Fruit fly (Drosophila melanogaster): ENCODE data around the gene Dcr-1.

The Dcr-1 gene

DNA sequence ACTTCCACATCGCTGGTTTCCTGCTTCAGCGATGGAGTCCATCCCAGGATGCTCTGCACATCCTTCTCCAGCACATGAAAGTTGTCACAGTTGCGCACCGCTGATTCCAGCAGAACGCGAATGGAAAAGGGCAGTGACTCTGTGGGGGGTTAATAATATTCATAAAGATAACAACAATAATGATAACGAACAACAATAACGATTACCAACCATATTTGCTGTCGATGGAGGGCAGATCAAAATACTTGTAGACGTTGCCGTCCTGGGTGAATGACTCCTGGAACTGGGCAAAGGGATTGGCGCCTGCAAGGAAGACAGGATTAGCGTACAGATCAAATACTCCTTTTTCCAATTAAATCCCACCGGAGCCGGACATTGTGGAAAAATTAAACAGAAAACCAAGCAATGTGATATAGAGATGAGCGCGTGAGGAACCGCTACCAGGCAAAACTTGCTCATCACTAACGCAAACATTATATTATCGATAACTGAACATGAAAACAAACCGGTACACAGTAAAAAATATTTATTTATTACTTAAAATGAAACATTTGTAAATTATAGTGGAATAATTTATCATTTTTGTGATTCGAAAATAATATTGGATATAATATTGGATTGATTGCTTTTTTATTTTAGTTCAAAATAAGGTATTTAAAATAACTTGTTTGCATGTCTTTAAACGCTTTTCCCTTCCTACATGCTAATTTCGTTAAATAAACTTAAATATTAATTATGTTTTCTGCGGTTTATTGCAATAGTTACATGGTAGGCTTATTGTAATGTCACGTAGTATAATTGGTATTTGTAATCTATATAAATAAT lies 16.5 kb downstream of the Dcr-1 start, which contains the start of gene Irp-1A:
Gene Irp-1A (minus strand): TSS at position 439 of the 825 bp plus-strand sequence.
- TF ChIP-seq Dll (GFP tag; IDR thresholded peaks at IDR 0.05; ENCODE audit: partially characterized antibody) = peak; percentile 87
- no peak for TF ChIP-seq CG43689 (GFP tag; IDR thresholded peaks at IDR 0.05)
- TF ChIP-seq CG42726 (GFP tag; IDR thresholded peaks at IDR 0.05; ENCODE audit: partially characterized antibody) = peak; percentile 22; the same call in 1 of the 2 replicates
- no peak for TF ChIP-seq Poxn (GFP tag; IDR thresholded peaks at IDR 0.05)
- peak; percentile 71 for TF ChIP-seq Awh (GFP tag; IDR thresholded peaks at IDR 0.05)
- TF ChIP-seq CG7271 (tag; optimal IDR thresholded peaks at IDR 0.05) = peak; percentile 80
- TF ChIP-seq CG4617 (GFP tag; optimal IDR thresholded peaks at IDR 0.05; ENCODE audit: borderline replicate concordance) = peak; percentile 76
- TF ChIP-seq tgo (GFP tag; IDR thresholded peaks at IDR 0.05) = peak; percentile 78
- TF ChIP-seq zf30C (GFP tag; optimal IDR thresholded peaks at IDR 0.05) = peak; percentile 96
- TF ChIP-seq CG18599 (GFP tag; optimal IDR thresholded peaks at IDR 0.05) = peak; percentile 77
- no peak for TF ChIP-seq cato (GFP tag; optimal IDR thresholded peaks at IDR 0.05; ENCODE audit: borderline replicate concordance)
- TF ChIP-seq BtbVII (GFP tag; optimal IDR thresholded peaks at IDR 0.05) = peak; percentile 30
- TF ChIP-seq sens-2 (GFP tag; IDR thresholded peaks at IDR 0.05) = no peak
- TF ChIP-seq gt (GFP tag; IDR thresholded peaks at IDR 0.05) = no peak
- TF ChIP-seq CG7745 (tag; optimal IDR thresholded peaks at IDR 0.05) = no peak
- peak; percentile 41 for TF ChIP-seq CG13123 (GFP tag; optimal IDR thresholded peaks at IDR 0.05)
- TF ChIP-seq zfh2 (GFP tag; optimal IDR thresholded peaks at IDR 0.05) = peak; percentile 14
- TF ChIP-seq Jarid2 (GFP tag; optimal IDR thresholded peaks at IDR 0.05) = no peak
- TF ChIP-seq Six4 (GFP tag; optimal IDR thresholded peaks at IDR 0.05) = peak; percentile 71
- TF ChIP-seq D19B (GFP tag; optimal IDR thresholded peaks at IDR 0.05) = peak; percentile 23
- TF ChIP-seq br (optimal IDR thresholded peaks at IDR 0.05) = no peak
- peak; percentile 44 for TF ChIP-seq CG2875 (GFP tag; optimal IDR thresholded peaks at IDR 0.05)
- TF ChIP-seq CG13894 (tag; optimal IDR thresholded peaks at IDR 0.05) = peak; percentile 81
- TF ChIP-seq CG17829 (tag; optimal IDR thresholded peaks at IDR 0.05) = peak; percentile 81
- peak; percentile 15; the same call in 1 of the 2 replicates for TF ChIP-seq Nf-YA (GFP tag; IDR thresholded peaks at IDR 0.05)
- peak; percentile 49 for TF ChIP-seq Hsf (GFP tag; optimal IDR thresholded peaks at IDR 0.05)
- peak; percentile 73 for TF ChIP-seq lilli (GFP tag; optimal IDR thresholded peaks at IDR 0.05)
- TF ChIP-seq CG8388 (GFP tag; optimal IDR thresholded peaks at IDR 0.05) = peak; percentile 76
- no peak for TF ChIP-seq dimm (GFP tag; IDR thresholded peaks at IDR 0.05)
- no peak for TF ChIP-seq disco-r (GFP tag; optimal IDR thresholded peaks at IDR 0.05)
- peak; percentile 37 for TF ChIP-seq Fer2 (tag; optimal IDR thresholded peaks at IDR 0.05)
- peak; percentile 74; the same call in 2 of the 3 replicates for TF ChIP-seq vnd (GFP tag; IDR thresholded peaks at IDR 0.05; ENCODE audit: partially characterized antibody)
- peak; percentile 64; the same call in 1 of the 2 replicates for TF ChIP-seq NFAT (GFP tag; IDR thresholded peaks at IDR 0.05)
- peak; percentile 65; the same call in 1 of the 3 replicates for TF ChIP-seq gce (GFP tag; IDR thresholded peaks at IDR 0.05)
- peak; percentile 76 for TF ChIP-seq Fer1 (GFP tag; optimal IDR thresholded peaks at IDR 0.05)
- TF ChIP-seq ap (GFP tag; IDR thresholded peaks at IDR 0.05) = peak; percentile 58
- peak; percentile 68 for TF ChIP-seq CG9437 (GFP tag; optimal IDR thresholded peaks at IDR 0.05)
- TF ChIP-seq ro (GFP tag; IDR thresholded peaks at IDR 0.05) = no peak
- peak; percentile 81 for TF ChIP-seq Sox100B (GFP tag; optimal IDR thresholded peaks at IDR 0.05)
- peak; percentile 37 for TF ChIP-seq Abd-B (GFP tag; optimal IDR thresholded peaks at IDR 0.05)
- peak; percentile 56 for TF ChIP-seq Max (GFP tag; optimal IDR thresholded peaks at IDR 0.05)
- TF ChIP-seq trem (tag; optimal IDR thresholded peaks at IDR 0.05) = peak; percentile 80
- TF ChIP-seq Lpt (GFP tag; optimal IDR thresholded peaks at IDR 0.05) = no peak
- TF ChIP-seq B-H1 (GFP tag; IDR thresholded peaks at IDR 0.05) = peak; percentile 43; the same call in 1 of the 3 replicates
- peak; percentile 82 for TF ChIP-seq MBD-R2 (GFP tag; IDR thresholded peaks at IDR 0.05)
- TF ChIP-seq CG10462 (GFP tag; optimal IDR thresholded peaks at IDR 0.05) = peak; percentile 31
- TF ChIP-seq CG17568 (GFP tag; optimal IDR thresholded peaks at IDR 0.05) = no peak
- peak; percentile 47 for TF ChIP-seq CG13624 (GFP tag; optimal IDR thresholded peaks at IDR 0.05)
- TF ChIP-seq insv (GFP tag; optimal IDR thresholded peaks at IDR 0.05) = peak in 1 of 2 experiments; percentile 6
